Fruit fly (Drosophila melanogaster): ENCODE measurements around the gene CG9692.
A peak's percentile ranks its signal among the peaks of the same experiment; 100 is the strongest.

The CG9692 gene

DNA sequence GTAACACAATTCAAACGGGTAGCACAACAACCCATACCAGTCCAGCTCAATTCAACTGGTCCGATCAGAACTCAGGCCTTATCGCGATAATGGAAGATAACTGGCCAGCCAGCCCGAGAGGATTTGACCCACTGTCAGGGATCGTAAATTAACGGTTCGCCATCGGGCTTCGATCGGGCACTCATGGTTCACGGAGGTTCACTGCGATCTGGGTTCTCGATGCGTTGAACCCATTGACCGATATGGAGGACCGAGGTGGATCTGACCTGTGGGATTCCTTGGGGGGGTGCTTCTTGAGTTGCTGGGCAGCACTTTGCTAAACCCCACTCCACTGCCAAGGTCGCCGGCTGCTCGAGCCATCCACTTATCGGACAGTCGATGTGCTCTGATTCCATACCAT is 36.0 kb upstream of the CG9692 start:
- no peak for TF ChIP-seq Doc3 (GFP tag; IDR thresholded peaks at IDR 0.05; ENCODE audit: partially characterized antibody)
- no peak for TF ChIP-seq CG2116 (GFP tag; optimal IDR thresholded peaks at IDR 0.05)
- TF ChIP-seq CG4820 (GFP tag; optimal IDR thresholded peaks at IDR 0.05) = no peak
- no peak for TF ChIP-seq Rfx (GFP tag; IDR thresholded peaks at IDR 0.05)
- TF ChIP-seq esg (GFP tag; conservative IDR thresholded peaks at IDR 0.05) = no peak
- no peak for TF ChIP-seq Trl (optimal IDR thresholded peaks at IDR 0.05)
- no peak for TF ChIP-seq Trl (GFP tag; optimal IDR thresholded peaks at IDR 0.05)
- TF ChIP-seq ro (GFP tag; IDR thresholded peaks at IDR 0.05) = no peak
- TF ChIP-seq CG15073 (GFP tag; optimal IDR thresholded peaks at IDR 0.05) = no peak
- TF ChIP-seq chinmo (GFP tag; IDR thresholded peaks at IDR 0.05; ENCODE audit: partially characterized antibody) = 0 out of 4 replicates have a peak, but pooled peaks have one; percentile 23
- TF ChIP-seq Nf-YA (GFP tag; IDR thresholded peaks at IDR 0.05) = no peak
- no peak for TF ChIP-seq corto (GFP tag; optimal IDR thresholded peaks at IDR 0.05)
- TF ChIP-seq trem (tag; optimal IDR thresholded peaks at IDR 0.05) = no peak
- TF ChIP-seq CG7987 (GFP tag; optimal IDR thresholded peaks at IDR 0.05) = no peak
- no peak for TF ChIP-seq Poxn (GFP tag; IDR thresholded peaks at IDR 0.05)
- TF ChIP-seq Bdp1 (GFP tag; optimal IDR thresholded peaks at IDR 0.05) = no peak
- TF ChIP-seq CG32767 (GFP tag; IDR thresholded peaks at IDR 0.05) = no peak
- no peak for TF ChIP-seq bsh (GFP tag; optimal IDR thresholded peaks at IDR 0.05)
- TF ChIP-seq Hr78 (GFP tag; optimal IDR thresholded peaks at IDR 0.05) = peak in 1 of 2 experiments; percentile 69
- TF ChIP-seq CG10959 (GFP tag; IDR thresholded peaks at IDR 0.05) = no peak
- 0 out of 2 replicates have a peak, but pooled peaks have one; percentile 20 for TF ChIP-seq CG11247 (GFP tag; IDR thresholded peaks at IDR 0.05)
- no peak for TF ChIP-seq MTF-1 (GFP tag; optimal IDR thresholded peaks at IDR 0.05; ENCODE audit: borderline replicate concordance)
- no peak for TF ChIP-seq jigr1 (GFP tag; IDR thresholded peaks at IDR 0.05)
- no peak for TF ChIP-seq chn (GFP tag; optimal IDR thresholded peaks at IDR 0.05)
- TF ChIP-seq CG14860 (GFP tag; IDR thresholded peaks at IDR 0.05; ENCODE audit: partially characterized antibody) = no peak
- no peak for TF ChIP-seq CoRest (tag; optimal IDR thresholded peaks at IDR 0.05)
- TF ChIP-seq vvl (GFP tag; IDR thresholded peaks at IDR 0.05) = no peak
- no peak for TF ChIP-seq Dfd (GFP tag; optimal IDR thresholded peaks at IDR 0.05)
- TF ChIP-seq CG5245 (GFP tag; optimal IDR thresholded peaks at IDR 0.05) = no peak
- TF ChIP-seq CG10431 (GFP tag; optimal IDR thresholded peaks at IDR 0.05) = no peak
- TF ChIP-seq Med (GFP tag) = peak; percentile 48
- no peak for TF ChIP-seq zen2 (GFP tag; IDR thresholded peaks at IDR 0.05; ENCODE audit: partially characterized antibody)
- no peak for TF ChIP-seq p53 (GFP tag; optimal IDR thresholded peaks at IDR 0.05)

DNA sequence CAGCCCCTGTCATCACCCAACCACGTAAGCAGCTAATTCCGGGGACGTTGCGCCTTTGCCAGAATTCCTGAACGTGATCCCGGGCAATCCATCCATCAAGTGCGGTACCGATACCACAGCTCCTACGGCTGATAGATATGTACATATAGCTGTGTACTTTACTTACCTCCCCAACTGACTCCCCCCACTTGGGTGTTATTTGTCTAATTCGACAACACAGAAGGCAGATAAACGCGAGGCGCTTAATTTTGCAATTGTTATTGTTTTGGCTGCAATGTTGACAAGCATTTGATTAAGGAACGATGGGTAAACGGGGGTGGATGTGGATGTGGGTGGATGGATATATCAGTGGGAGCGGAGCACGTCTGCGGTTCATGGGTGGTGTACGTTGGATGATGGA is 34.6 kb upstream of the CG9692 start:
- TF ChIP-seq caup (GFP tag; optimal IDR thresholded peaks at IDR 0.05; ENCODE audit: severe bottlenecking) (peak; percentile 74), CG6254 (GFP tag; optimal IDR thresholded peaks at IDR 0.05) (peak; percentile 28), mam (GFP tag; optimal IDR thresholded peaks at IDR 0.05) (no peak), CG2875 (GFP tag; optimal IDR thresholded peaks at IDR 0.05) (peak; percentile 38), crol (GFP tag; IDR thresholded peaks at IDR 0.05) (peak; percentile 48; the same call in 1 of the 2 replicates), Med (GFP tag) (peak; percentile 83), B-H2 (GFP tag; optimal IDR thresholded peaks at IDR 0.05) (peak; percentile 17), CG13296 (GFP tag; optimal IDR thresholded peaks at IDR 0.05) (peak; percentile 19), HHEX (GFP tag; optimal IDR thresholded peaks at IDR 0.05) (peak; percentile 34), psq (GFP tag; optimal IDR thresholded peaks at IDR 0.05) (no peak), CG9797 (GFP tag; optimal IDR thresholded peaks at IDR 0.05) (no peak), Kr (GFP tag; optimal IDR thresholded peaks at IDR 0.05) (no peak), CG16813 (GFP tag; IDR thresholded peaks at IDR 0.05; ENCODE audit: partially characterized antibody) (no peak), mirr (GFP tag; optimal IDR thresholded peaks at IDR 0.05) (peak; percentile 79), fd64A (GFP tag; optimal IDR thresholded peaks at IDR 0.05) (peak; percentile 11), schlank (tag; optimal IDR thresholded peaks at IDR 0.05) (peak; percentile 42), CG11247 (GFP tag; IDR thresholded peaks at IDR 0.05) (0 out of 2 replicates have a peak, but pooled peaks have one; percentile 25), CG10209 (GFP tag; optimal IDR thresholded peaks at IDR 0.05) (peak; percentile 21), CHES-1-like (GFP tag; optimal IDR thresholded peaks at IDR 0.05) (no peak), danr (GFP tag; IDR thresholded peaks at IDR 0.05) (no peak), E2f1 (GFP tag; IDR thresholded peaks at IDR 0.05) (no peak)

Data from whole organism, embryonic.